Worm (Caenorhabditis elegans) whole organism, early embryonic: ENCODE data around the gene F21C10.7.

Experiments used
- B0310.2 ChIP-seq: sonication (generic microtip); optimal IDR thresholded peaks from 2 replicates; lab custom pipeline; 2016; ENCODE audit warnings: mild to moderate bottlenecking, missing genetic modification characterization, missing compliant biosample characterization
- ama-1 ChIP-seq: fragments of 150-350 bp; optimal IDR thresholded peaks from 2 replicates; lab custom pipeline; 2014
- ceh-36 ChIP-seq: sonication (generic microtip); optimal IDR thresholded peaks from 2 replicates; lab custom pipeline; 2016; ENCODE audit warnings: missing genetic modification characterization, inconsistent platforms, missing compliant biosample characterization
- ets-7 ChIP-seq: sonication (generic microtip); optimal IDR thresholded peaks from 2 replicates; lab custom pipeline; 2016; ENCODE audit warnings: missing genotype, missing genetic modification characterization, missing compliant biosample characterization
- hmg-4 ChIP-seq: fragments of 200-800 bp; sonication (Bioruptor generic); optimal IDR thresholded peaks from 2 replicates; lab custom pipeline; 2018; ENCODE audit warnings: mild to moderate bottlenecking, missing genetic modification characterization, missing compliant biosample characterization
- hnd-1 ChIP-seq: sonication (generic microtip); optimal IDR thresholded peaks from 2 replicates; lab custom pipeline; 2016; ENCODE audit warnings: missing genetic modification characterization, missing compliant biosample characterization

- TF ChIP-seq ama-1 (lab: Kevin White, UChicago): no peak
- no peak for TF ChIP-seq ceh-36 (tag; lab: Kevin White, UChicago)
- no peak for TF ChIP-seq B0310.2 (tag; lab: Kevin White, UChicago)
- TF ChIP-seq hmg-4 (GFP tag; lab: Kevin White, UChicago): no peak
- no peak for TF ChIP-seq ets-7 (tag; lab: Kevin White, UChicago)
- TF ChIP-seq hnd-1: no peak
Measured at ce11 chrV:9146849-9147557, 34.4 kb downstream of the F21C10.7 start, which contains the start of gene spl-2.
